Fruit fly (Drosophila melanogaster) whole organism, wandering third instar larva: ENCODE data around the gene CG16781.

Experiments used
- Abd-B ChIP-seq: fragments of >200 bp; optimal IDR thresholded peaks from 2 replicates; lab custom pipeline; 2017; ENCODE audit warnings: missing biosample characterization, missing genetic modification characterization
- CG32264 ChIP-seq: fragments of 200-800 bp; sonication (Bioruptor generic); optimal IDR thresholded peaks from 2 replicates; lab custom pipeline; 2016; ENCODE audit warnings: missing biosample characterization, missing genetic modification characterization
- CG9705 ChIP-seq: fragments of 200-800 bp; sonication (Bioruptor generic); optimal IDR thresholded peaks from 2 replicates; lab custom pipeline; 2018; ENCODE audit warnings: missing biosample characterization, mild to moderate bottlenecking, missing genetic modification characterization
- CrebA ChIP-seq: fragments of 200-800 bp; sonication (Bioruptor generic); optimal IDR thresholded peaks from 2 replicates; lab custom pipeline; 2016; ENCODE audit warnings: missing biosample characterization, mild to moderate bottlenecking, missing genetic modification characterization, borderline replicate concordance
- Dfd ChIP-seq: fragments of >200 bp; optimal IDR thresholded peaks from 2 replicates; lab custom pipeline; 2017; ENCODE audit warnings: missing biosample characterization, missing genetic modification characterization
- Dif ChIP-seq: fragments of 200-275, 200-300 bp; sonication (Bioruptor generic); optimal IDR thresholded peaks from 2 replicates; lab custom pipeline; 2018; ENCODE audit warnings: missing biosample characterization, missing genetic modification characterization; ENCODE audit not compliant: partially characterized antibody
- GATAd ChIP-seq: sonication (Bioruptor generic); optimal IDR thresholded peaks from 2 replicates; lab custom pipeline; 2016; ENCODE audit warnings: missing biosample characterization, missing genetic modification characterization
- HLH106 ChIP-seq: fragments of 200-800 bp; optimal IDR thresholded peaks from 3 replicates; lab custom pipeline; 2019; ENCODE audit warnings: missing biosample characterization, mild to moderate bottlenecking, missing genetic modification characterization, moderate library complexity
- Hnf4 ChIP-seq: fragments of 200-800 bp; sonication (Bioruptor generic); optimal IDR thresholded peaks from 2 replicates; lab custom pipeline; 2016; ENCODE audit warnings: missing biosample characterization, mild to moderate bottlenecking, missing genetic modification characterization
- Hr78 ChIP-seq: fragments of >200 bp; optimal IDR thresholded peaks from 2 replicates; lab custom pipeline; 2017; ENCODE audit warnings: missing biosample characterization, missing genetic modification characterization
- Hr83 ChIP-seq: fragments of 200-300 bp; sonication (Bioruptor generic); optimal IDR thresholded peaks from 2 replicates; lab custom pipeline; 2016; ENCODE audit warnings: missing biosample characterization, mild to moderate bottlenecking, missing genetic modification characterization, moderate library complexity; ENCODE audit not compliant: poor library complexity, severe bottlenecking
- Jra ChIP-seq: sonication (Bioruptor generic); optimal IDR thresholded peaks from 2 replicates; lab custom pipeline; 2016; ENCODE audit warnings: missing biosample characterization, missing genetic modification characterization
- Mio ChIP-seq: sonication (Bioruptor generic); optimal IDR thresholded peaks from 2 replicates; lab custom pipeline; 2016; ENCODE audit warnings: missing biosample characterization, missing genetic modification characterization
- Myc ChIP-seq: fragments of >200 bp; optimal IDR thresholded peaks from 2 replicates; lab custom pipeline; 2017
- N ChIP-seq: fragments of >200 bp; optimal IDR thresholded peaks from 2 replicates; lab custom pipeline; 2018; ENCODE audit warnings: missing biosample characterization, missing external identifiers, missing genetic modification characterization
- OdsH ChIP-seq: fragments of 200-800 bp; sonication (Bioruptor generic); optimal IDR thresholded peaks from 2 replicates; lab custom pipeline; 2016; ENCODE audit warnings: missing biosample characterization, mild to moderate bottlenecking, missing genetic modification characterization
- Rel ChIP-seq, 2 experiments: fragments of 200-800 bp; sonication (Bioruptor generic) in 1 of 2; optimal IDR thresholded peaks; 2 replicates in 1 of 2; 3 replicates in 1 of 2; lab custom pipeline; 2016 to 2019; ENCODE audit warnings: mild to moderate bottlenecking in 2 of 2, missing biosample characterization in 2 of 2, missing genetic modification characterization in 2 of 2, moderate library complexity in 1 of 2
- Sp1 ChIP-seq: fragments of 200-800 bp; sonication (Bioruptor generic); optimal IDR thresholded peaks from 3 replicates; lab custom pipeline; 2019; ENCODE audit warnings: missing biosample characterization, mild to moderate bottlenecking, missing genetic modification characterization, moderate library complexity
- Vsx2 ChIP-seq: fragments of 200-300, 225-300 bp; sonication (Bioruptor generic); optimal IDR thresholded peaks from 2 replicates; lab custom pipeline; 2018; ENCODE audit warnings: missing biosample characterization, missing genetic modification characterization; ENCODE audit not compliant: partially characterized antibody
- br ChIP-seq: fragments of 200-800 bp; sonication (Bioruptor generic); optimal IDR thresholded peaks from 2 replicates; lab custom pipeline; 2016; ENCODE audit warnings: missing biosample characterization, missing genetic modification characterization
- brk ChIP-seq: fragments of 200-800 bp; sonication (Bioruptor generic); optimal IDR thresholded peaks from 2 replicates; lab custom pipeline; 2016; ENCODE audit warnings: missing biosample characterization, mild to moderate bottlenecking, missing genetic modification characterization
- dl ChIP-seq, 2 experiments: fragments of 175-275, 200-275 bp in 1 of 2; fragments of 200-275 bp in 1 of 2; sonication (Bioruptor generic); optimal IDR thresholded peaks; lab custom pipeline; 2018; ENCODE audit warnings: mild to moderate bottlenecking in 2 of 2, missing biosample characterization in 2 of 2, missing genetic modification characterization in 2 of 2, moderate library complexity in 2 of 2; ENCODE audit not compliant: partially characterized antibody in 2 of 2, insufficient read depth in 1 of 2
- dmrt93B ChIP-seq: fragments of 200-800 bp; sonication (Bioruptor generic); optimal IDR thresholded peaks from 2 replicates; lab custom pipeline; 2018; ENCODE audit warnings: missing biosample characterization, mild to moderate bottlenecking, missing genetic modification characterization
- dsf ChIP-seq: sonication (Bioruptor generic); optimal IDR thresholded peaks from 2 replicates; lab custom pipeline; 2016; ENCODE audit warnings: missing biosample characterization, missing genetic modification characterization, borderline replicate concordance
- ey ChIP-seq: fragments of 200-800 bp; sonication (Bioruptor generic); optimal IDR thresholded peaks from 2 replicates; lab custom pipeline; 2016; ENCODE audit warnings: missing biosample characterization, missing genetic modification characterization
- foxo ChIP-seq, 2 experiments: fragments of 200-800 bp; sonication (Bioruptor generic); optimal IDR thresholded peaks; 2 replicates in 1 of 2; 3 replicates in 1 of 2; lab custom pipeline; 2016 to 2017; ENCODE audit warnings: missing biosample characterization in 2 of 2, missing genetic modification characterization in 2 of 2
- fru ChIP-seq: fragments of 200-800 bp; sonication (Bioruptor generic); optimal IDR thresholded peaks from 3 replicates; lab custom pipeline; 2016; ENCODE audit warnings: missing biosample characterization, mild to moderate bottlenecking, missing genetic modification characterization
- h ChIP-seq: fragments of 200-800 bp; sonication (Bioruptor generic); optimal IDR thresholded peaks from 3 replicates; lab custom pipeline; 2016; ENCODE audit warnings: missing biosample characterization, mild to moderate bottlenecking, missing genetic modification characterization
- jim ChIP-seq: fragments of 175-275, 200-325 bp; sonication (Bioruptor generic); optimal IDR thresholded peaks from 2 replicates; lab custom pipeline; 2016; ENCODE audit warnings: missing biosample characterization, mild to moderate bottlenecking, missing genetic modification characterization
- lola ChIP-seq: fragments of >200 bp; optimal IDR thresholded peaks from 2 replicates; lab custom pipeline; 2017; ENCODE audit warnings: missing biosample characterization, missing genetic modification characterization
- pan ChIP-seq: fragments of >200 bp; optimal IDR thresholded peaks from 2 replicates; lab custom pipeline; 2017
- psq ChIP-seq: fragments of 200-800 bp; sonication (Bioruptor generic); optimal IDR thresholded peaks from 3 replicates; lab custom pipeline; 2017; ENCODE audit warnings: missing biosample characterization, mild to moderate bottlenecking, missing genetic modification characterization, moderate library complexity
- rgr ChIP-seq: fragments of 200-800 bp; sonication (Bioruptor generic); optimal IDR thresholded peaks from 3 replicates; lab custom pipeline; 2016; ENCODE audit warnings: missing biosample characterization, mild to moderate bottlenecking, missing genetic modification characterization
- sage ChIP-seq: fragments of 200-800 bp; sonication (Bioruptor generic); optimal IDR thresholded peaks from 2 replicates; lab custom pipeline; 2016; ENCODE audit warnings: missing biosample characterization, mild to moderate bottlenecking, missing genetic modification characterization
- sv ChIP-seq: fragments of 200-800 bp; sonication (Bioruptor generic); optimal IDR thresholded peaks from 3 replicates; lab custom pipeline; 2016; ENCODE audit warnings: missing biosample characterization, missing genetic modification characterization
- tai ChIP-seq: sonication (Bioruptor generic); optimal IDR thresholded peaks from 2 replicates; lab custom pipeline; 2016; ENCODE audit warnings: missing biosample characterization, missing genetic modification characterization
- usp ChIP-seq: fragments of >200 bp; optimal IDR thresholded peaks from 2 replicates; lab custom pipeline; 2017; ENCODE audit warnings: missing biosample characterization, missing genetic modification characterization
- woc ChIP-seq: sonication (Bioruptor generic); optimal IDR thresholded peaks from 2 replicates; lab custom pipeline; 2016; ENCODE audit warnings: missing biosample characterization, mild to moderate bottlenecking, missing genetic modification characterization

The CG16781 gene

DNA sequence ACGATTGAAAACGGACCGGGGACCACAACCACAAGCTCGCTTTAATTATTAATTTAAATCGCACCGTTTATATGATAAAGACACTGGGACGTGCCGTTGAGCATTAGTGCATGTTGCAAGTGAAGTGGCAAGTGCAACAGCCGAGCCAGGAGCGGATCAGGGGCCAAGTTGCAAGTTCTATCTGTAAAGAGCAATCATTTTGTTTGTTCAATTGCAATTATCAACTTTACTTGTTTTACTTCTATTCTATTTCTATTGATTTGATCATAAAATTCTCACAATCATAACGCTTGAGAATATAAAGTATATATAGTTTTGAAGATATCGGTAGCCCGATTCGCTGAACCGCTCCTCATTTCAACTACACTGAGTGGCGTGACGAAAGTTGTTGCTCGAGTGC is 27.7 kb downstream of the CG16781 start:
- TF ChIP-seq jim (GFP tag; lab: Kevin White, UChicago) (no peak), dmrt93B (GFP tag; lab: Kevin White, UChicago) (peak; percentile 2)

- TF ChIP-seq woc: no peak
- TF ChIP-seq lola (GFP tag; lab: Kevin White, UChicago): no peak
- TF ChIP-seq HLH106 (tag; lab: Kevin White, UChicago): no peak
- no peak for TF ChIP-seq OdsH (GFP tag; lab: Kevin White, UChicago)
- no peak for TF ChIP-seq brk
- TF ChIP-seq dl (GFP tag; optimal IDR thresholded peaks at IDR 0.05; lab: Kevin White, UChicago; ENCODE audit: insufficient read depth in 1 of 2, partially characterized antibody in 2 of 2): no peak
- no peak for TF ChIP-seq Dfd (GFP tag; lab: Kevin White, UChicago)
- TF ChIP-seq sv (GFP tag; lab: Kevin White, UChicago): no peak
These were observed 28.1 kb downstream of the CG16781 start, which contains the start of gene CG14269 for dm6 chrX:3435707-3436106. TSS of gene CG14269 (minus strand) at chrX:3435807.

- TF ChIP-seq Myc (lab: Kevin White, UChicago): no peak
- no peak for TF ChIP-seq usp
- TF ChIP-seq Hr83 (GFP tag; lab: Kevin White, UChicago): no peak
- peak; percentile 86 for TF ChIP-seq sage (GFP tag; lab: Kevin White, UChicago)
- TF ChIP-seq pan: peak; percentile 82
- peak; percentile 82 for TF ChIP-seq Sp1 (GFP tag; lab: Kevin White, UChicago)
- TF ChIP-seq dl (GFP tag; optimal IDR thresholded peaks at IDR 0.05; lab: Kevin White, UChicago; ENCODE audit: insufficient read depth in 1 of 2, partially characterized antibody in 2 of 2): no peak
- no peak for TF ChIP-seq dsf (GFP tag; lab: Kevin White, UChicago)
- TF ChIP-seq jim (GFP tag; lab: Kevin White, UChicago): no peak
- peak; percentile 89 for TF ChIP-seq br
- peak; percentile 52 for TF ChIP-seq brk
- TF ChIP-seq CrebA (GFP tag; lab: Kevin White, UChicago): peak; percentile 90
- no peak for TF ChIP-seq Hr78 (GFP tag; lab: Kevin White, UChicago)
- TF ChIP-seq N: no peak
- no peak for TF ChIP-seq sv (GFP tag; lab: Kevin White, UChicago)
- no peak for TF ChIP-seq Mio (GFP tag; lab: Kevin White, UChicago)
- peak; percentile 94 for TF ChIP-seq dmrt93B (GFP tag; lab: Kevin White, UChicago)
- peak; percentile 84 for TF ChIP-seq Rel (GFP tag; optimal IDR thresholded peaks at IDR 0.05; lab: Kevin White, UChicago)
- peak; percentile 40 for TF ChIP-seq Rel (tag; optimal IDR thresholded peaks at IDR 0.05; lab: Kevin White, UChicago)
- TF ChIP-seq OdsH (GFP tag; lab: Kevin White, UChicago): peak; percentile 85
- no peak for TF ChIP-seq Dfd (GFP tag; lab: Kevin White, UChicago)
- no peak for TF ChIP-seq Abd-B (GFP tag; lab: Kevin White, UChicago)
- peak; percentile 85 for TF ChIP-seq CG32264
- peak; percentile 9 for TF ChIP-seq GATAd (GFP tag; lab: Kevin White, UChicago)
- peak; percentile 94 for TF ChIP-seq ey (GFP tag; lab: Kevin White, UChicago)
- TF ChIP-seq lola (GFP tag; lab: Kevin White, UChicago): no peak
- no peak for TF ChIP-seq Dif (GFP tag; lab: Kevin White, UChicago)
- TF ChIP-seq foxo (GFP tag; optimal IDR thresholded peaks at IDR 0.05; lab: Kevin White, UChicago): peak; percentile 62 to 96
- peak; percentile 65 for TF ChIP-seq tai
- TF ChIP-seq Vsx2 (GFP tag; lab: Kevin White, UChicago): no peak
- peak; percentile 98 for TF ChIP-seq woc
- TF ChIP-seq h: peak; percentile 43
- TF ChIP-seq Hnf4 (GFP tag; lab: Kevin White, UChicago): peak; percentile 86
- TF ChIP-seq CG9705 (GFP tag; lab: Kevin White, UChicago): peak; percentile 78
- peak; percentile 87 for TF ChIP-seq rgr (GFP tag; lab: Kevin White, UChicago)
- TF ChIP-seq Jra: peak; percentile 53
- peak; percentile 97 for TF ChIP-seq fru
- peak; percentile 89 for TF ChIP-seq psq (GFP tag; lab: Kevin White, UChicago)
- no peak for TF ChIP-seq HLH106 (tag; lab: Kevin White, UChicago)
These were observed 30.2 kb downstream of the CG16781 start for dm6 chrX:3433646-3434097.
